Worm (Caenorhabditis elegans): Measurements from ENCODE around the gene Y113G7A.12.

Y113G7A.12 gene

ce11 chrV:20123616-20124015, 18.8 kb upstream of the Y113G7A.12 start:
- TF ChIP-seq C34F6.9 (tag; optimal IDR thresholded peaks at IDR 0.05) (no peak), elt-3 (tag; optimal IDR thresholded peaks at IDR 0.05) (no peak), mdl-1 (tag; optimal IDR thresholded peaks at IDR 0.05) (no peak), fos-1 (tag; optimal IDR thresholded peaks at IDR 0.05) (no peak), aly-2 (tag; optimal IDR thresholded peaks at IDR 0.05) (no peak), Y55F3AM.14 (GFP tag; optimal IDR thresholded peaks at IDR 0.05) (no peak), nhr-129 (tag; optimal IDR thresholded peaks at IDR 0.05) (no peak), lin-13 (GFP tag; optimal IDR thresholded peaks at IDR 0.05) (no peak), snpc-4 (tag; optimal IDR thresholded peaks at IDR 0.05) (no peak), unc-55 (GFP tag; optimal IDR thresholded peaks at IDR 0.05) (no peak), sem-4 (tag; optimal IDR thresholded peaks at IDR 0.05) (no peak), ztf-1 (GFP tag; conservative IDR thresholded peaks at IDR 0.05) (no peak), skn-1 (tag; optimal IDR thresholded peaks at IDR 0.05) (no peak), ama-1 (optimal IDR thresholded peaks at IDR 0.05) (no peak), sma-3 (GFP tag; optimal IDR thresholded peaks at IDR 0.05) (no peak), nhr-11 (tag; optimal IDR thresholded peaks at IDR 0.05) (no peak), ZK546.5 (tag; optimal IDR thresholded peaks at IDR 0.05) (no peak), nhr-77 (tag; optimal IDR thresholded peaks at IDR 0.05) (no peak)

DNA sequence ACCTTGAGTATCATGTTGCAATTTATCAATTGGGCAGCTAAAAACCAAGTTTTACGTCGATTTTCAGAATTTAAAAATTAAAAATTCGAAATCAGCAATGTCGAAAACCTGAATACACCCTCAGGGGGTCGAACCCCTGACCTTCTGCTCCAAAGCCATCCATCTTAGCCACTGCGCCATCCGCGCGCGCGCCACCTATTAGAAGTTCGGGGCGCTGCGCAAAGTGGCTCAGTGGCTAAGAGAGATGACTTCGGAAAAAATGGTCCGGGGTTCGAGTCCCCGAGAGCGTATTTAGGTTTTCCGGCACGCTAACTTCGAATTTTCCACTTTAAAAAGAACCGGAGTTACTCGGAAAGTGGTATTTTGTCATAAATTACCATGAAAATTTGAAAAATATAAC, 18.0 kb upstream of the Y113G7A.12 start:
- TF ChIP-seq sem-4 (tag; optimal IDR thresholded peaks at IDR 0.05), result no peak
- no peak for TF ChIP-seq sma-3 (GFP tag; optimal IDR thresholded peaks at IDR 0.05)
- TF ChIP-seq nhr-237 (tag; optimal IDR thresholded peaks at IDR 0.05), result no peak
- no peak for TF ChIP-seq egl-27 (tag; optimal IDR thresholded peaks at IDR 0.05)
- TF ChIP-seq mdl-1 (tag; optimal IDR thresholded peaks at IDR 0.05), result no peak
- no peak for TF ChIP-seq F13H6.1 (tag; optimal IDR thresholded peaks at IDR 0.05)
- TF ChIP-seq crh-2 (tag; optimal IDR thresholded peaks at IDR 0.05), result no peak
- TF ChIP-seq ceh-82 (tag; optimal IDR thresholded peaks at IDR 0.05), result no peak
- TF ChIP-seq mab-5 (tag; optimal IDR thresholded peaks at IDR 0.05), result no peak
- TF ChIP-seq zag-1 (tag; optimal IDR thresholded peaks at IDR 0.05), result no peak

ce11 chrV:20125137-20125536, 17.2 kb upstream of the Y113G7A.12 start:
- TF ChIP-seq nhr-12 (tag; optimal IDR thresholded peaks at IDR 0.05) (no peak), ama-1 (optimal IDR thresholded peaks at IDR 0.05) (no peak)

- TF ChIP-seq nhr-77 (tag; optimal IDR thresholded peaks at IDR 0.05) (no peak), unc-39 (tag; optimal IDR thresholded peaks at IDR 0.05) (no peak), unc-55 (GFP tag; optimal IDR thresholded peaks at IDR 0.05) (no peak), ZK546.5 (tag; optimal IDR thresholded peaks at IDR 0.05) (no peak), ztf-11 (tag; optimal IDR thresholded peaks at IDR 0.05) (no peak), snpc-4 (tag; optimal IDR thresholded peaks at IDR 0.05) (no peak), blmp-1 (tag; optimal IDR thresholded peaks at IDR 0.05; ENCODE audit: insufficient read depth) (no peak), ztf-1 (GFP tag; conservative IDR thresholded peaks at IDR 0.05) (no peak), aly-2 (tag; optimal IDR thresholded peaks at IDR 0.05) (no peak), alr-1 (tag; optimal IDR thresholded peaks at IDR 0.05) (no peak), crh-2 (tag; optimal IDR thresholded peaks at IDR 0.05) (no peak), zag-1 (tag; optimal IDR thresholded peaks at IDR 0.05) (no peak)
Measured at ce11 chrV:20126637-20127036, 15.7 kb upstream of the Y113G7A.12 start.

ce11 chrV:20127543-20127942, 14.8 kb upstream of the Y113G7A.12 start:
- TF ChIP-seq fos-1 (tag; optimal IDR thresholded peaks at IDR 0.05), result no peak
- no peak for TF ChIP-seq aly-2 (tag; optimal IDR thresholded peaks at IDR 0.05)
- TF ChIP-seq peb-1 (tag; optimal IDR thresholded peaks at IDR 0.05), result no peak
- TF ChIP-seq ceh-82 (tag; optimal IDR thresholded peaks at IDR 0.05), result no peak
- TF ChIP-seq elt-3 (tag; optimal IDR thresholded peaks at IDR 0.05), result no peak
- TF ChIP-seq ZK546.5 (tag; optimal IDR thresholded peaks at IDR 0.05), result no peak
- TF ChIP-seq unc-39 (tag; optimal IDR thresholded peaks at IDR 0.05), result no peak
- no peak for TF ChIP-seq nhr-77 (tag; optimal IDR thresholded peaks at IDR 0.05)
- no peak for TF ChIP-seq elt-1 (tag; optimal IDR thresholded peaks at IDR 0.05)
- no peak for TF ChIP-seq C34F6.9 (tag; optimal IDR thresholded peaks at IDR 0.05)

ce11 chrV:20133163-20133562, 9.2 kb upstream of the Y113G7A.12 start, which contains the start of gene ssu-1:
Gene ssu-1 (minus strand): TSS chrV:20133263.
- TF ChIP-seq nhr-11 (tag; optimal IDR thresholded peaks at IDR 0.05) (no peak), zag-1 (tag; optimal IDR thresholded peaks at IDR 0.05) (no peak), snpc-4 (tag; optimal IDR thresholded peaks at IDR 0.05) (no peak), mbf-1 (tag; optimal IDR thresholded peaks at IDR 0.05) (no peak), C34F6.9 (tag; optimal IDR thresholded peaks at IDR 0.05) (no peak), ama-1 (optimal IDR thresholded peaks at IDR 0.05) (no peak), sma-9 (GFP tag; optimal IDR thresholded peaks at IDR 0.05) (no peak), sma-9 (tag; optimal IDR thresholded peaks at IDR 0.05) (no peak), lin-11 (tag; optimal IDR thresholded peaks at IDR 0.05) (no peak), nhr-23 (tag; optimal IDR thresholded peaks at IDR 0.05) (no peak), nhr-129 (tag; optimal IDR thresholded peaks at IDR 0.05) (no peak), aly-2 (tag; optimal IDR thresholded peaks at IDR 0.05) (no peak), dmd-4 (tag; optimal IDR thresholded peaks at IDR 0.05) (no peak), unc-62 (GFP tag; optimal IDR thresholded peaks at IDR 0.05) (no peak), ztf-11 (tag; optimal IDR thresholded peaks at IDR 0.05) (no peak), nhr-12 (tag; optimal IDR thresholded peaks at IDR 0.05) (no peak), unc-55 (GFP tag; optimal IDR thresholded peaks at IDR 0.05) (no peak), nhr-10 (tag; optimal IDR thresholded peaks at IDR 0.05) (no peak), egl-27 (tag; optimal IDR thresholded peaks at IDR 0.05) (no peak), gmeb-1 (tag; optimal IDR thresholded peaks at IDR 0.05) (no peak)

All from whole organism, L2 larva.